Fruit fly (Drosophila melanogaster): ENCODE data around the gene CG43295.

- TF ChIP-seq CG34367 (tag; optimal IDR thresholded peaks at IDR 0.05) (no peak), Pif1A (GFP tag; optimal IDR thresholded peaks at IDR 0.05) (no peak), Pif1B (GFP tag; optimal IDR thresholded peaks at IDR 0.05) (no peak), CG8159 (tag; optimal IDR thresholded peaks at IDR 0.05) (no peak), CG13204 (GFP tag; optimal IDR thresholded peaks at IDR 0.05) (no peak), CG14655 (GFP tag; optimal IDR thresholded peaks at IDR 0.05) (no peak), EcR (GFP tag; optimal IDR thresholded peaks at IDR 0.05) (no peak), CG17806 (tag; optimal IDR thresholded peaks at IDR 0.05) (no peak), Snoo (tag; optimal IDR thresholded peaks at IDR 0.05) (no peak), CG15710 (tag; optimal IDR thresholded peaks at IDR 0.05) (no peak)
These were observed 7.5 kb downstream of the CG43295 start, which contains the start of gene Taf4 for dm6 chr3L:16113003-16113606.

Measured in whole organism, pupa.